Fruit fly (Drosophila melanogaster): ENCODE measurements around the gene CG14322.

CG14322 gene

DNA sequence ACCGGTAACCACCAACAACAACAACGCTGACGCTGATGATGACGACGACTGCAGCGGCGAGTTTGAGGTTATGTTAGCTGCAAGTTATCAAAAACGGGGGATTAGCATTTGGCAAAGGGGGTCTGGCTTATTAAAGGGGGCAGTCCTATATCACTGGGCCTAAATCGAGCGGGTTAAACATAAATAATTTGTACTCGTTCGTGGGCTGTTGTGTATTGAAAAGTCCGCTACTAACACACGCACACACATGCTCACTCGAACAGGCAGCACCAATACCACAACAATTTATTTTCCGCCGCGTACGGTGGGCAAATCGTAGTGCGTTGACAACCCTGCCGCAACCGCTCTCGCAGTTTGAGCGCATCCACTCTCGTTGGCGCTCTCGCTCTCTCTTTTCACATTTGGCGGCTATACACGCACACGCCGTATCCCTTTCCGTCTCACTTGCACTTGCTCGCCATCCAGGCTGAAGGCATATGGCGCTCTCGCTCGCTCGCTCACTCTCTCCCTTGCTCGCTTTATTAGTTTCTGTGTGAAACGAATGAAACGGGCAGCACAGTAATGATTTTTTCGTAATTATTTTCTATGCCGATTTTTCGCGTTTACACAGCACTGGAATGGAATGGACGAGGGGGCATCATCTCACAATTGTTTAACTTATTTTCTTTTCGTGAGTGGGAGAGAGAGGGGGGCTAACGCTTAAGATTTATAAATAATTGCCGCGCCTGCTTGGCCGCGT is 69.5 kb downstream of the CG14322 start (continued):
- peak; percentile 21 for TF ChIP-seq B-H2 (GFP tag; optimal IDR thresholded peaks at IDR 0.05)
- no peak for TF ChIP-seq gem (tag; optimal IDR thresholded peaks at IDR 0.05)
- peak; percentile 6 for TF ChIP-seq nmo (GFP tag; optimal IDR thresholded peaks at IDR 0.05)
- TF ChIP-seq kah (GFP tag; optimal IDR thresholded peaks at IDR 0.05) = peak; percentile 43
- TF ChIP-seq CG4328 (GFP tag; optimal IDR thresholded peaks at IDR 0.05) = peak; percentile 4
- peak; percentile 34 for TF ChIP-seq scrt (GFP tag; optimal IDR thresholded peaks at IDR 0.05)
- TF ChIP-seq maf-S (GFP tag; optimal IDR thresholded peaks at IDR 0.05) = peak; percentile 23
- TF ChIP-seq CG34422 (GFP tag; IDR thresholded peaks at IDR 0.05) = no peak
- TF ChIP-seq CG10462 (GFP tag; optimal IDR thresholded peaks at IDR 0.05) = no peak
- TF ChIP-seq CG42726 (GFP tag; IDR thresholded peaks at IDR 0.05; ENCODE audit: partially characterized antibody) = no peak
- TF ChIP-seq nerfin-2 (GFP tag; IDR thresholded peaks at IDR 0.05; ENCODE audit: partially characterized antibody) = no peak
- peak; percentile 7 for TF ChIP-seq gcm (GFP tag; optimal IDR thresholded peaks at IDR 0.05)
- TF ChIP-seq CG12071 (GFP tag; optimal IDR thresholded peaks at IDR 0.05) = peak; percentile 39
- peak; percentile 20 for TF ChIP-seq MESR4 (GFP tag; optimal IDR thresholded peaks at IDR 0.05)
- TF ChIP-seq CG2129 (GFP tag; IDR thresholded peaks at IDR 0.05; ENCODE audit: partially characterized antibody) = no peak
- TF ChIP-seq ap (GFP tag; IDR thresholded peaks at IDR 0.05) = no peak
- TF ChIP-seq MBD-R2 (GFP tag; IDR thresholded peaks at IDR 0.05) = no peak
- TF ChIP-seq peb (GFP tag; IDR thresholded peaks at IDR 0.05) = no peak
- TF ChIP-seq fd102C (GFP tag; optimal IDR thresholded peaks at IDR 0.05) = no peak
- TF ChIP-seq jumu (GFP tag; optimal IDR thresholded peaks at IDR 0.05) = peak; percentile 44
- no peak for TF ChIP-seq CG17802 (tag; optimal IDR thresholded peaks at IDR 0.05)
- peak; percentile 39 for TF ChIP-seq CG3163 (GFP tag; optimal IDR thresholded peaks at IDR 0.05)
- peak; percentile 75 for TF ChIP-seq nom (GFP tag; optimal IDR thresholded peaks at IDR 0.05)
- no peak for TF ChIP-seq Lhr (GFP tag; optimal IDR thresholded peaks at IDR 0.05)
- peak in 1 of 2 experiments; percentile 15 for TF ChIP-seq Eip74EF (GFP tag; optimal IDR thresholded peaks at IDR 0.05)
- peak; percentile 19 for TF ChIP-seq CG15269 (tag; optimal IDR thresholded peaks at IDR 0.05)
- peak; percentile 34 for TF ChIP-seq CHES-1-like (GFP tag; optimal IDR thresholded peaks at IDR 0.05)
- TF ChIP-seq Jarid2 (GFP tag; optimal IDR thresholded peaks at IDR 0.05) = no peak
- TF ChIP-seq onecut (GFP tag; IDR thresholded peaks at IDR 0.05) = peak; percentile 65; the same call in 1 of the 2 replicates
- TF ChIP-seq CG5180 (GFP tag; optimal IDR thresholded peaks at IDR 0.05) = peak; percentile 83
- TF ChIP-seq ato (GFP tag; IDR thresholded peaks at IDR 0.05; ENCODE audit: partially characterized antibody) = no peak
- TF ChIP-seq psq (GFP tag; optimal IDR thresholded peaks at IDR 0.05) = no peak
- TF ChIP-seq CG7786 (GFP tag; optimal IDR thresholded peaks at IDR 0.05) = peak; percentile 7
- peak; percentile 46 for TF ChIP-seq nerfin-1 (tag; optimal IDR thresholded peaks at IDR 0.05)
- peak; percentile 34 for TF ChIP-seq CG3281 (GFP tag; optimal IDR thresholded peaks at IDR 0.05)
- no peak for TF ChIP-seq Tbp (GFP tag; optimal IDR thresholded peaks at IDR 0.05)
- no peak for TF ChIP-seq salm (tag; optimal IDR thresholded peaks at IDR 0.05)
- peak; percentile 75 for TF ChIP-seq Deaf1 (tag; optimal IDR thresholded peaks at IDR 0.05)
- peak; percentile 12 for TF ChIP-seq Abd-B (GFP tag; optimal IDR thresholded peaks at IDR 0.05)
- peak; percentile 78 for TF ChIP-seq HmgD (GFP tag; optimal IDR thresholded peaks at IDR 0.05)
- TF ChIP-seq ash1 (GFP tag; optimal IDR thresholded peaks at IDR 0.05) = peak; percentile 27
- TF ChIP-seq BEAF-32 (GFP tag; optimal IDR thresholded peaks at IDR 0.05) = peak; percentile 20
- TF ChIP-seq Ets97D (GFP tag; optimal IDR thresholded peaks at IDR 0.05) = peak; percentile 16
- peak; percentile 5 for TF ChIP-seq D19A (tag; optimal IDR thresholded peaks at IDR 0.05)
- no peak for TF ChIP-seq Hsf (GFP tag; optimal IDR thresholded peaks at IDR 0.05)
- TF ChIP-seq grau (tag; optimal IDR thresholded peaks at IDR 0.05) = peak; percentile 31
- TF ChIP-seq CG17612 (GFP tag; IDR thresholded peaks at IDR 0.05) = no peak
- peak; percentile 2 for TF ChIP-seq PHDP (tag; optimal IDR thresholded peaks at IDR 0.05)
